Worm (Caenorhabditis elegans): ENCODE measurements around the gene C31B8.7.

Gene C31B8.7

DNA sequence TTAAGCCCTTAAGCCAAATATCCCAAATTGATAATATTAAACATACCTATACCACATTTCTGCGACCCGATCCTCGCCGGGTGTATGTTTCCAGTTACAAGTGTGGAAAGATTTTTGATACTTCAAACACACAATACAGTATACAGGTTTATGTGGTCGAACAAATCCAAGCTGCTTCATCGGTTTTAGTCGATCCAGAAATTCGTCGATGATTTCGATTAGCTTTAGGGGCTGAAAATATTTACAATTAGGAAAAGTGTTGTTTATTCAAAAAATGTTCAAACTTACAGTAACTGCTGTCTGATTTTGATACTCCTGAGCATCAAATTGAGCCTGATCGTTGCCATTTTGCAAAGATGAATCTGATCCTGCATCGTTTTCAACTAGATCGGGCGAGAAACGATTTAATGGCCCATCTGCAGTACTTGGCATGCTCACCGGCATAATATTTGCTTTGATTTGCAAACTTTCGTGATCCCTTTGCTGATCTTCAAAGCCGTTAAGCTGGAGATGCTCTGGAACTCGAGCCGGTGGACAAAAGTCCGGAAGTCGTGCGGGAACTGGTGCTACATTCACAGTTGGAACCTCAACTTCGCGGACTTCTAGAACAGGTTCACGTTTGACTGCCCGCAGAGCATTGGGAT, 26.8 kb downstream of the C31B8.7 start:
- TF ChIP-seq sox-4 (tag; optimal IDR thresholded peaks at IDR 0.05) (no peak), tbx-7 (tag; optimal IDR thresholded peaks at IDR 0.05) (no peak), unc-86 (tag; optimal IDR thresholded peaks at IDR 0.05) (no peak), ets-4 (tag; optimal IDR thresholded peaks at IDR 0.05) (no peak), ceh-18 (tag; optimal IDR thresholded peaks at IDR 0.05) (no peak), dve-1 (tag; optimal IDR thresholded peaks at IDR 0.05) (no peak)

ce11 chrV:2875422-2875821, 27.7 kb downstream of the C31B8.7 start, which contains the start of gene folt-2:
TSS of gene folt-2 (minus strand) at chrV:2875600.
- TF ChIP-seq ets-4 (tag; optimal IDR thresholded peaks at IDR 0.05) (no peak), ref-2 (tag; optimal IDR thresholded peaks at IDR 0.05) (no peak), hlh-15 (tag; optimal IDR thresholded peaks at IDR 0.05) (no peak), lim-6 (tag; optimal IDR thresholded peaks at IDR 0.05) (no peak), ceh-6 (GFP tag; optimal IDR thresholded peaks at IDR 0.05) (no peak), fkh-6 (tag; optimal IDR thresholded peaks at IDR 0.05) (no peak), ahr-1 (tag; optimal IDR thresholded peaks at IDR 0.05) (no peak), gmeb-2 (tag; optimal IDR thresholded peaks at IDR 0.05) (no peak), ztf-16 (tag; optimal IDR thresholded peaks at IDR 0.05) (no peak), unc-55 (GFP tag; optimal IDR thresholded peaks at IDR 0.05) (no peak), ttx-3 (tag; optimal IDR thresholded peaks at IDR 0.05) (no peak), syd-9 (tag; optimal IDR thresholded peaks at IDR 0.05) (no peak), eyg-1 (tag; optimal IDR thresholded peaks at IDR 0.05) (no peak), ceh-22 (tag; optimal IDR thresholded peaks at IDR 0.05) (no peak)

- TF ChIP-seq sox-4 (tag; optimal IDR thresholded peaks at IDR 0.05) (no peak), ceh-6 (GFP tag; optimal IDR thresholded peaks at IDR 0.05) (no peak), elt-2 (tag; optimal IDR thresholded peaks at IDR 0.05) (no peak), hlh-8 (tag; optimal IDR thresholded peaks at IDR 0.05) (no peak), Y22D7AL.16 (tag; optimal IDR thresholded peaks at IDR 0.05) (no peak)
These were observed 30.2 kb downstream of the C31B8.7 start for ce11 chrV:2872947-2873346.

ce11 chrV:2871754-2872504, 31.2 kb downstream of the C31B8.7 start:
- no peak for TF ChIP-seq ceh-45 (GFP tag; IDR thresholded peaks at IDR 0.05)
- no peak for TF ChIP-seq ceh-31 (tag; optimal IDR thresholded peaks at IDR 0.05)
- TF ChIP-seq mec-3 (tag; optimal IDR thresholded peaks at IDR 0.05; ENCODE audit: borderline replicate concordance): no peak
- no peak for TF ChIP-seq ceh-48 (tag; optimal IDR thresholded peaks at IDR 0.05)

ce11 chrV:2870127-2870526, 33.0 kb downstream of the C31B8.7 start, which contains the start of gene srh-243:
TSS of gene srh-243 (plus strand) at chrV:2870427.
- TF ChIP-seq ttx-3 (tag; optimal IDR thresholded peaks at IDR 0.05): no peak
- no peak for TF ChIP-seq hlh-30 (tag; optimal IDR thresholded peaks at IDR 0.05; ENCODE audit: insufficient read depth)
- no peak for TF ChIP-seq ceh-48 (tag; optimal IDR thresholded peaks at IDR 0.05)
- TF ChIP-seq zip-5 (tag; optimal IDR thresholded peaks at IDR 0.05): no peak
- no peak for TF ChIP-seq syd-9 (tag; optimal IDR thresholded peaks at IDR 0.05)
- TF ChIP-seq rnt-1 (tag; optimal IDR thresholded peaks at IDR 0.05): no peak
- TF ChIP-seq Y22D7AL.16 (tag; optimal IDR thresholded peaks at IDR 0.05): no peak
- TF ChIP-seq odd-2 (tag; optimal IDR thresholded peaks at IDR 0.05): no peak
- TF ChIP-seq pha-4 (tag; optimal IDR thresholded peaks at IDR 0.05): no peak
- no peak for TF ChIP-seq ceh-19 (GFP tag; optimal IDR thresholded peaks at IDR 0.05)
- no peak for TF ChIP-seq ceh-31 (tag; optimal IDR thresholded peaks at IDR 0.05)
- no peak for TF ChIP-seq ref-2 (tag; optimal IDR thresholded peaks at IDR 0.05)
- no peak for TF ChIP-seq tbx-7 (tag; optimal IDR thresholded peaks at IDR 0.05)
- TF ChIP-seq nhr-232 (tag; optimal IDR thresholded peaks at IDR 0.05): no peak

Measured in whole organism, late embryonic.